Fruit fly (Drosophila melanogaster): ENCODE results near the gene CG12081.

- no peak for TF ChIP-seq CTCF (optimal IDR thresholded peaks at IDR 0.05)
- TF ChIP-seq CG8478 (optimal IDR thresholded peaks at IDR 0.05): no peak
Measured at dm6 chrX:8580794-8581193, 7.8 kb upstream of the CG12081 start.
